Worm (Caenorhabditis elegans) whole organism, early embryonic: ENCODE data around the gene C45G7.4.

Source experiments
- B0310.2 ChIP-seq: sonication (generic microtip); optimal IDR thresholded peaks from 2 replicates; lab custom pipeline; 2016; ENCODE audit warnings: mild to moderate bottlenecking, missing genetic modification characterization, missing compliant biosample characterization
- F13C5.2 ChIP-seq: sonication (generic microtip); optimal IDR thresholded peaks from 2 replicates; lab custom pipeline; 2017; ENCODE audit warnings: mild to moderate bottlenecking, missing genetic modification characterization, inconsistent platforms, missing compliant biosample characterization
- aly-1 ChIP-seq: sonication (generic microtip); optimal IDR thresholded peaks from 2 replicates; lab custom pipeline; 2016; ENCODE audit warnings: missing genetic modification characterization, missing compliant biosample characterization
- ama-1 ChIP-seq: fragments of 150-350 bp; optimal IDR thresholded peaks from 2 replicates; lab custom pipeline; 2014
- ceh-36 ChIP-seq: sonication (generic microtip); optimal IDR thresholded peaks from 2 replicates; lab custom pipeline; 2016; ENCODE audit warnings: missing genetic modification characterization, inconsistent platforms, missing compliant biosample characterization
- ets-7 ChIP-seq: sonication (generic microtip); optimal IDR thresholded peaks from 2 replicates; lab custom pipeline; 2016; ENCODE audit warnings: missing genotype, missing genetic modification characterization, missing compliant biosample characterization
- flt-1 ChIP-seq: fragments of 200-800 bp; sonication (Bioruptor generic); IDR thresholded peaks from 2 replicates; pipeline ENCODE4 v1.3.6; 2022; ENCODE audit warnings: missing genetic modification characterization, missing compliant biosample characterization
- hmbx-1 ChIP-seq: sonication (generic microtip); optimal IDR thresholded peaks from 2 replicates; lab custom pipeline; 2016; ENCODE audit warnings: mild to moderate bottlenecking, missing genetic modification characterization, missing compliant biosample characterization
- hmg-4 ChIP-seq: fragments of 200-800 bp; sonication (Bioruptor generic); optimal IDR thresholded peaks from 2 replicates; lab custom pipeline; 2018; ENCODE audit warnings: mild to moderate bottlenecking, missing genetic modification characterization, missing compliant biosample characterization
- pes-1 ChIP-seq: fragments of 200-800 bp; sonication (Bioruptor generic); IDR thresholded peaks from 2 replicates; pipeline ENCODE4 v1.3.6; 2022; ENCODE audit warnings: missing genetic modification reagents, missing genetic modification characterization, missing compliant biosample characterization
- scrt-1 ChIP-seq: fragments of 200-800 bp; sonication (Bioruptor generic); IDR thresholded peaks from 2 replicates; pipeline ENCODE4 v1.3.6; 2022; ENCODE audit warnings: missing genetic modification characterization, missing compliant biosample characterization
- sea-1 ChIP-seq: fragments of 200-800 bp; sonication (Bioruptor generic); conservative IDR thresholded peaks from 2 replicates; pipeline ENCODE4 v1.3.6; 2022; ENCODE audit warnings: missing genetic modification characterization, missing compliant biosample characterization
- tbx-11 ChIP-seq: fragments of 200-800 bp; sonication (Bioruptor generic); IDR thresholded peaks from 2 replicates; pipeline ENCODE4 v1.3.6; 2022; ENCODE audit warnings: missing genetic modification characterization, missing compliant biosample characterization
- tra-4 ChIP-seq: sonication (generic microtip); optimal IDR thresholded peaks from 2 replicates; lab custom pipeline; 2017; ENCODE audit warnings: missing genetic modification characterization, missing compliant biosample characterization

DNA sequence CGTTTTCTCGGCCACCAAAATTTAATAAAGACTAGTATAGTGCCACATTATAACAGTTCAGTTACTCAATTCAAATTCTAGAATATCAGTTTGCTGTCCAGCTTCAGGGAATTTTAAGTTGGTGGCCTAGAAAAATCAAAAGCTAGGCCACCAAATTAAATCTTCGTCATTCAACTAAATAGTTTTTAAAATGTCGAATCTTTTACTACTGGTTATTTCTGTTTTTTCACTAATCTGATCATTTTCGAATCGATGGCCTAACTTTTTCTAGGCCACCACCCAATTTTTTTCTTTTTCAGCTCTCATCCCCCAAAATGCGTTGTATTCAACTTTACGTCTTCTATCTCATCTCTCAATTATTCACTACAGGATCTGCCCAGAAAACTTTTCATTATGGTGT lies 43.6 kb downstream of the C45G7.4 start, which contains the start of gene grd-16:
- TF ChIP-seq B0310.2 (tag; lab: Kevin White, UChicago) (no peak), ama-1 (lab: Kevin White, UChicago) (no peak), ceh-36 (tag; lab: Kevin White, UChicago) (no peak), flt-1 (GFP tag; lab: Robert Waterston, UW) (no peak), F13C5.2 (tag; lab: Kevin White, UChicago) (no peak), aly-1 (tag; lab: Kevin White, UChicago) (no peak), scrt-1 (GFP tag; lab: Robert Waterston, UW) (no peak), sea-1 (GFP tag; lab: Robert Waterston, UW) (no peak), hmbx-1 (no peak), pes-1 (no peak), hmg-4 (GFP tag; lab: Kevin White, UChicago) (no peak), tbx-11 (GFP tag; lab: Robert Waterston, UW) (no peak), ets-7 (tag; lab: Kevin White, UChicago) (no peak), tra-4 (tag; lab: Kevin White, UChicago) (no peak)
